Fruit fly (Drosophila melanogaster): ENCODE results near the gene RpL32.

The RpL32 gene

DNA sequence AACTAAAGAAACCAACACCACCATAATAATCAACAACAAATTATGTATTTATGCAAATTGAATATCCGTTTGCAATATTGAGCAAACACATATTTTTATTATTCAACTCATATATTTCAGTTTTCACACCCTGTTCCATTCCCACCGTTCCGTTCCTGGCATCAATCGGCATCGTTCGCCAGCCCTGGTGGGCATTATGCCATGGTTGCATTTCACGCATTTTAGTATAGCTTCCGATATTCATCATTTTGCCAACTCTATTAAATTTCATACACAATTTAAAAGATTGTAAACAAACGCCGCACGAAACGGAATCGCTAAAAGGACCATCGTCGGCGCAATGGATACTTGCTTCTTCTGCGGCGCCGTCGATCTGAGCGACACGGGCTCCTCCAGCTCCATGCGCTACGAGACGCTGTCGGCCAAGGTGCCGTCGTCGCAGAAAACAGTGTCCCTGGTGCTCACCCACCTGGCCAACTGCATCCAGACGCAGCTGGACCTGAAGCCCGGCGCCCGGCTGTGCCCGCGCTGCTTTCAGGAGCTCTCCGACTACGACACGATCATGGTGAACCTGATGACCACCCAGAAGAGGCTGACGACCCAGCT is 2.7 kb downstream of the RpL32 start, which contains the start of gene Sry-delta:
Gene Sry-delta, plus strand, starts transcription at position 203 of the 606 bp plus-strand sequence.
- TF ChIP-seq psq (optimal IDR thresholded peaks at IDR 0.05) (no peak), Myc (optimal IDR thresholded peaks at IDR 0.05) (no peak), h (optimal IDR thresholded peaks at IDR 0.05) (no peak), Sin3A (optimal IDR thresholded peaks at IDR 0.05) (no peak), ttk (optimal IDR thresholded peaks at IDR 0.05) (no peak), insv (optimal IDR thresholded peaks at IDR 0.05) (no peak)

DNA sequence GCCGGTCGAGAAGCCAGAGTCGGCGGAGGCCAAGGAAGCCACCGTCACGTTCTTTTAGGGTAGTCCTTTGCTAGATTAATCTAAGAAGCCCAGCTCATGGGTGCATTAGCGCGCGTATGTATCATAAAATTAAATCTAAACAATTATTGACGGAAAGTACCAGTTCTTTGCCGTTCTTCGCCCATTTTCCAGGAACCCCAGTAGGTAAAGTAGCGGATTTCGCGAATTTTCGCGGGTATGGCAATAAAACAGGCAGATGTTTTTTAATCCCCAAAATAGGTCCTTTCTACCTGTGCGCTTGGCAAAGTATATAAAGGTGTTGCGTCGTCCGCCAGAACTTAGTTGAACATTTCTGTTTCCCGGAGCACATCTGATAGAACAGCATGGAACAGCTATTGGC is 5.1 kb downstream of the RpL32 start:
- TF ChIP-seq ttk (optimal IDR thresholded peaks at IDR 0.05) (no peak), psq (optimal IDR thresholded peaks at IDR 0.05) (no peak), Myc (optimal IDR thresholded peaks at IDR 0.05) (no peak), insv (optimal IDR thresholded peaks at IDR 0.05) (no peak), Sin3A (optimal IDR thresholded peaks at IDR 0.05) (no peak), h (optimal IDR thresholded peaks at IDR 0.05) (no peak)

DNA sequence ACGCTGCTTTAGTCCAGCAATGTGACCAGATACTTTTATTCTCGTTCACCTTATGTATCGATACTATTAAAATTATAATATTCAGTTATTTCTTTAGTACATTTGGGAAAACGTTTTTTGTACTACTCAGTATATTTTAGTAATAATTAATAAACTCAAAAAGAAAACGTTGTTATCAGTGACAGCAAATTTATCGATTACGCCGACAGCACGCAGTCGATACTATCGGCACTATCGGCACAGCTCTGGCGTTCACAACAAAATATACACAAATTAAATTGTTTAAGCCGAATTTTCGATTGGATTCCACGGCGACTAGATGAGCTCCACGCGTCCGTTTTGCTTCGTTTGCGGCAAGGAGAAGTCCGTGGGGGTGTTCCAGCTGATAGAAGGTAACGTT is 6.5 kb downstream of the RpL32 start, which contains the start of the genes janA, Sry-alpha and Sry-beta:
Gene janA, minus strand, starts transcription at position 40 of the 400 bp plus-strand sequence.
Gene Sry-alpha, plus strand, starts transcription at position 226 of the 400 bp plus-strand sequence.
Gene Sry-beta, plus strand, starts transcription at position 226 of the 400 bp plus-strand sequence.
- no peak for TF ChIP-seq h (optimal IDR thresholded peaks at IDR 0.05)
- TF ChIP-seq Myc (optimal IDR thresholded peaks at IDR 0.05), result no peak
- no peak for TF ChIP-seq insv (optimal IDR thresholded peaks at IDR 0.05)
- no peak for TF ChIP-seq Sin3A (optimal IDR thresholded peaks at IDR 0.05)
- TF ChIP-seq ttk (optimal IDR thresholded peaks at IDR 0.05), result no peak
- no peak for TF ChIP-seq psq (optimal IDR thresholded peaks at IDR 0.05)

DNA sequence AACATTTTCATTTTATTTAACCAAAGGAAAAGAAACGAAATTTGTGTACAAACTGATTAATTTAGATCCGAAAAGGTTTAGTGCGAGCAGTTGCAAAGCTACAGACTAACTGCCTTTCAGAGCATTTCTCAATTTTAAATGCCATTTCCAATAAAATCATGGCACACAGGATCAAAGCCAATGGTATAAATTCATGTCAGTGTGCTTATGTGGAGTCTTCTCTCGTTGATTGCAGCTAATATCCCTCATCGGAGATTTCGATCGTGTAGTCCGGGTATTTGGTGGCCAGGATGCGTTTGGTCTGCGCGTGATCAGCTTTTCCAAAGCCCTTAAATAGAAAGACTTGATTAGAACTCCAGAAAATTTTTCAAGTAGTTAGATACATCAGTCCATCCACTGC is 7.3 kb downstream of the RpL32 start, which contains the start of gene janB:
Gene janB, minus strand, starts transcription at position 101 of the 400 bp plus-strand sequence.
- TF ChIP-seq psq (optimal IDR thresholded peaks at IDR 0.05), result no peak
- no peak for TF ChIP-seq h (optimal IDR thresholded peaks at IDR 0.05)
- TF ChIP-seq insv (optimal IDR thresholded peaks at IDR 0.05), result no peak

DNA sequence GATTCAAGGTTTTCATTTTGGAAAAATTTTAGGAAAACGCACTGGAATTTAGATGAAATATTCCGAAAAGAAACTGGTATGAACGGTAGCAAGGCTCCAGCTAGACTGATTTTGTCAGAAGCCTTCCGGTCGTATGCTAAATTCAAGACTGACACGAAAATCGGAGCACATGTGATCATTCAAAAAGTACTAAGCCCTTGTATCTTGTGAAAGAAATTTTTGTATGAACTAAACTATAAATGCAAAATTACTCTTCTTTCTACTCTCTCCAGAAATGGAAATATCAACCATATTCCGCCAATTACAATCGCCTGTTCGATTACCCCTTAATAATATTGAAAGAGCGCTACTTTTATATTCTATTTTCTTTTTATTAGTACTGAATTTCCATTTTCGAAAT is 8.3 kb downstream of the RpL32 start, which contains the start of gene ocn:
Gene ocn, minus strand, starts transcription at position 101 of the 400 bp plus-strand sequence.
- no peak for TF ChIP-seq Sin3A (optimal IDR thresholded peaks at IDR 0.05)
- no peak for TF ChIP-seq insv (optimal IDR thresholded peaks at IDR 0.05)
- no peak for TF ChIP-seq Myc (optimal IDR thresholded peaks at IDR 0.05)

DNA sequence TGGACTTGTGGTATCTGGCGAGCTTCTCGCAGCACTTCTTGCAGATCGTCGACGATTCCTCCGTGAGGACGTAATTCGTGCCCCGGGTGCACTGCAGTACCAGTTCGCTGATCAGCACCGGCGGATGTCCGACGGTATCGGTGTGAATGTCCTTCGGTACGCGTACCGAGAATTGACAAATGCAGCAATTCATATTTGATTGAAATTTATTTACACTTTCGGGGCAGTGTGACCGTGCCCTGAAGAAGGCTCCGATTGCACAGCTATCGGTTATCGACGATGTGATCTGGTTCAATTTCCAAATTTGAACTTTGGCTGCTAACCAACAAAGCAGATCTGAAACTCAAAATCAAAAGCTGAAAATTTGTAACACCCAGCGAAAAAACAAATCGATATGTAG is 9.4 kb downstream of the RpL32 start, which contains the start of gene ZIPIC:
Gene ZIPIC, minus strand, starts transcription at position 262 of the 400 bp plus-strand sequence.
- TF ChIP-seq insv (optimal IDR thresholded peaks at IDR 0.05), result no peak
- no peak for TF ChIP-seq h (optimal IDR thresholded peaks at IDR 0.05)
- no peak for TF ChIP-seq Myc (optimal IDR thresholded peaks at IDR 0.05)
- no peak for TF ChIP-seq psq (optimal IDR thresholded peaks at IDR 0.05)
- no peak for TF ChIP-seq ttk (optimal IDR thresholded peaks at IDR 0.05)
- no peak for TF ChIP-seq Sin3A (optimal IDR thresholded peaks at IDR 0.05)

DNA sequence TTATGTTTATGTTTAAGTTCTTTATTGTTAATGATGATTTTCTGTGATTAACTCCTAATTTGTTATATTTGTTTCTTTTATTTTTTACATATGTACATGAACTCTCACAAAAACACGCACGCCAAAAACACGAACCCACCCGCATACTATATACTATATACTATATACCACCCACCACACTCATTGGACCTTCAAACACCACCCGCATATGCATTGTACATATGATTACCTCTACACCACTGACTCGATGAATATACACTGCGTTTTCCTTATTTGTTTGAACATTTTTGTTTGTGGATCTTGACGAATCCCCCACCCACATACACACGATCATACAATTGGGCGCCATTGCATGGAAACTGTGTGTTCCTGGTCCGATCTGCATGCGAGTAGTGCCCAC is 13.7 kb downstream of the RpL32 start:
- TF ChIP-seq psq (optimal IDR thresholded peaks at IDR 0.05) (no peak), insv (optimal IDR thresholded peaks at IDR 0.05) (no peak), Myc (optimal IDR thresholded peaks at IDR 0.05) (no peak), Sin3A (optimal IDR thresholded peaks at IDR 0.05) (no peak), h (optimal IDR thresholded peaks at IDR 0.05) (no peak), ttk (optimal IDR thresholded peaks at IDR 0.05) (no peak)

DNA sequence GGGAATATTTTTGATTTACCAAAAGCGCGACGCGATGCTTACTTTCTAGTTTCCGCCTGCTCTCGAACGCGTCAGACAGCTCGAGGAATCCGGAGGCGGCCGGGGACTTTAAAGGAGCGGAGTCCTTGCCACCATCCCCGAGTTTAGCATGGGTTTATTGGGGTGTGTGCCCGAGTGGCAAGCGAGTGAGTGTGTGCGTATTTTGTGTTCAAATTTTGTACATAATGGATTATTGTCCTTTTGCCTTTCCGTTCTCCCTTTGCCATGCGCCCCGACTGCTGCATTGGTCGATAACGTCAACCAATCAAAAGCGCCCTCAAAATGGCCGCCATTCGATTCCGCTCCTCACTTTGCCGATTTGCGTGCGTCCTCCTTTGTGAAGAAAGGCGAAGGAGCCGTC is 15.9 kb downstream of the RpL32 start:
- TF ChIP-seq h (optimal IDR thresholded peaks at IDR 0.05) (no peak), Myc (optimal IDR thresholded peaks at IDR 0.05) (no peak), Sin3A (optimal IDR thresholded peaks at IDR 0.05) (no peak), psq (optimal IDR thresholded peaks at IDR 0.05) (no peak), ttk (optimal IDR thresholded peaks at IDR 0.05) (no peak), insv (optimal IDR thresholded peaks at IDR 0.05) (no peak)

DNA sequence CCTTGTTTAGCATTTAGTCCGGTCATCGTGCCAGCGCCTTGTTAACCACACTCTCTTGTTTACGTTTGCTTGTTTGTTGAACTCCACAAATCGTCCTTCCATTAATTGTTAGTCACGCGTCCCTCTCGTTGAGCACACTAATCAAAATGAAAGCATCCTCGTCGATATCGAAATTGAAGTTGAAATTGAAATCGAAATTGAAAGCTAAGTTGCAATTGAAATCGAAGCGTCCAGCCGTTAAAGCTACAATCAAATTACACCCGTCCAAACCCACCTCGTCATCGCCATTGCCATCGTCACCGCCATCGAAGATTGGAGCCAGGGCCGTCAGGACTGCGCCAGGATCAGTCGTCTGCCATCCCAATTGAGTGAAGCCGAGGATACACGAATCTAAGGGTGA is 22.5 kb downstream of the RpL32 start:
- no peak for TF ChIP-seq ttk (optimal IDR thresholded peaks at IDR 0.05)
- no peak for TF ChIP-seq psq (optimal IDR thresholded peaks at IDR 0.05)
- no peak for TF ChIP-seq Sin3A (optimal IDR thresholded peaks at IDR 0.05)
- TF ChIP-seq Myc (optimal IDR thresholded peaks at IDR 0.05), result no peak
- no peak for TF ChIP-seq h (optimal IDR thresholded peaks at IDR 0.05)
- no peak for TF ChIP-seq insv (optimal IDR thresholded peaks at IDR 0.05)

DNA sequence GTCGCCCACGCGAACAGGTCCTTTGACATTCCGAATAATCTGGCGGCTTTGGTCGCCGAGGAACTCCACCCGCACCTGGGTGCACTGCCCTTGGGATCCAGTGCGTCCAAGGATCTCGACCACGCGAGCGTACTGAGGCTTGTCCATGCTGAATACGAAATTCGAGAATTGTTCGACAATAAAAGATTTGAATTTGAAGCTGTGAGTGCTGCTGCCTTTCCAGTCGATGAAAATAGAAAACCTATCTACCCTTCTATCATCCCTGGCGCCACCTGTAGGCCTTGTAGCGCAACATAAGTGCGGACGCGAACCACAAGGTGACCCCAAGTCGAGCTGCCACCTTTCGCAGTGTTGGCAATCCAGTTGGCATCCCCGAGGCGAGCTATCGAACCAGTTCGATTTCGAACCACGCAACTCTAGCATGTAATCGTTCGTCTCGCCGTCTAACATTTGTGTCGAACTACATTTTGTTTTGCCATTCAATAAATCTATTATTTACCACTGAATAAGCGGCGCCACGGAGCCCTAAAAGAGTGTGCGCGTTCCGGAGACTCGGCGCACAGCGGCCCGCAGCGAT is 23.4 kb downstream of the RpL32 start, which contains the start of the genes RpS28a and Axn:
Gene RpS28a, minus strand, starts transcription at position 197 of the 577 bp plus-strand sequence.
Gene Axn, plus strand, starts transcription at position 391 of the 577 bp plus-strand sequence.
- TF ChIP-seq ttk (optimal IDR thresholded peaks at IDR 0.05) (no peak), psq (optimal IDR thresholded peaks at IDR 0.05) (no peak)

DNA sequence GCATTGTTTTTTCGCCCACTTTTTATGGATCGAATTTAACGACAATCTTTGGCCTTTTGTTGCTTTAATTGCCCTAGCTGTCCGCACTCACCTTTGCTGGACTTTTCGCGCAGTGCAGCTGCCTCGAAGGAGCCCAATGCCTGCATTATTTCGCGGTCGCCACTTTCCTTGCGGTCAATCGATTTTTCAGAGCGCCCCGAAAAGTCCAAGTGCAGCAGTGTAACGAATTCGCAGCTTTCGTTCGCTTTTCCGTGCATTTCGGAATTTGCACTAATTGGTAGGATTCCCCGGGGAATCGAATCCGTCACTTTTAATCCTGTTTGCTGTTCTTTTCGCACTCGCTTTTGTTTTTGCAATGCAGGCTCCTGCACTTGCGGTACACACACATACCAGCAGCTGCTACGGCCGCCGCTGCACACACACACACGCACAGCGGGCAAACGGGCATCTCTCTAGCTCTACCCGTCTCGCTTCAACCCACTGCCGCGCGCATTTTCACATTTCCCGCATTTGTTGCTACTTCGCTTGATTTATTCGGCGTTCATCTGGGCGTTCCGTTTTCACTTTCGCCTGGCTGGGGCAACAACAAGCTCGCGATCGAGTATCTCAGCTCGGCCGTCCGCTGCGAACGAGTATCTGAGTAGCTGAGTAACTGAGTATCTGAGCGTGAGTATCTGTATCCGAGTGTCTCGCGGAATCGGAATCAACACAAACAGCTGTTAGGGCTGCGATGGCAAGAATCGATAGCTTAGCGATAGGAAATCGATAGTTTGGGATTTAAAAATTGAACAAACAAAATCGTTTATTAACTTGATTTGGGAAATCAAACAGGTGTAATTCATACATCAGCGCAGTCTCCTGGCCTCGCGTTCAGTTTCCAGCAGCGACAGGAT is 24.2 kb downstream of the RpL32 start, which contains the start of gene Mgat2:
Gene Mgat2, minus strand, starts transcription at position 663 of the 893 bp plus-strand sequence.
- no peak for TF ChIP-seq Sin3A (optimal IDR thresholded peaks at IDR 0.05)
- TF ChIP-seq ttk (optimal IDR thresholded peaks at IDR 0.05), result no peak
- TF ChIP-seq insv (optimal IDR thresholded peaks at IDR 0.05), result no peak
- TF ChIP-seq Myc (optimal IDR thresholded peaks at IDR 0.05), result no peak
- TF ChIP-seq h (optimal IDR thresholded peaks at IDR 0.05), result no peak

DNA sequence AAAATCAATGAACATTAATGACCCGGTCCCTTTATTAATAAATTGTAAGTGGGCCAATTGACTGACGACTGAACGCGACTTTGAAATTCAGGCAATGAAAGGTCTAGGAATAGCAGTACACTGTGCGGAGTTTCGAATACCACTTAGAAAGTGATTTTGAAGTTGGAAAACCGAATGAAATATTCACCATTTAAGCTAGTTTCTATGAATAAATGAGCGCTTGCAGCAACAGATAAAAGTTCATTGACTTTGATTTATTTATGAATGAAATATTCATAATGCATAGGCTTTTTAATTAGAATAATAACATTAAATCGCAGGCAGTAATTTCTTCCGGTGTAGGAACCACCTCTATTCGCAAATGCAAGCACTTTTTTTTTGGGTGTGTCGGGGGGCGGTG is 25.0 kb downstream of the RpL32 start:
- TF ChIP-seq Sin3A (optimal IDR thresholded peaks at IDR 0.05), result no peak
- no peak for TF ChIP-seq ttk (optimal IDR thresholded peaks at IDR 0.05)
- no peak for TF ChIP-seq Myc (optimal IDR thresholded peaks at IDR 0.05)
- no peak for TF ChIP-seq psq (optimal IDR thresholded peaks at IDR 0.05)
- TF ChIP-seq h (optimal IDR thresholded peaks at IDR 0.05), result no peak
- TF ChIP-seq insv (optimal IDR thresholded peaks at IDR 0.05), result no peak

Measured in Kc167 (cell line).